Fruit fly (Drosophila melanogaster): ENCODE results near the gene twin.

twin gene

dm6 chr3R:24226744-24227143 is 5.0 kb upstream of the twin start, which contains the start of the genes Spps and CG13609 (continued):
- TF ChIP-seq wor (GFP tag; IDR thresholded peaks at IDR 0.05): no peak
- no peak for TF ChIP-seq CG1233 (GFP tag; optimal IDR thresholded peaks at IDR 0.05)
- peak; percentile 65 for TF ChIP-seq CG13624 (GFP tag; optimal IDR thresholded peaks at IDR 0.05)
- TF ChIP-seq gsb-n (tag; optimal IDR thresholded peaks at IDR 0.05): no peak
- peak; percentile 9 for TF ChIP-seq CG8290 (GFP tag; optimal IDR thresholded peaks at IDR 0.05)
- peak in 1 of 2 experiments; percentile 74 for TF ChIP-seq CG8290 (tag; optimal IDR thresholded peaks at IDR 0.05)
- TF ChIP-seq CG12299 (tag; optimal IDR thresholded peaks at IDR 0.05): no peak
- 0 out of 2 replicates have a peak, but pooled peaks have one; percentile 27 for TF ChIP-seq CG32532 (GFP tag; IDR thresholded peaks at IDR 0.05)
- no peak for TF ChIP-seq PHDP (tag; optimal IDR thresholded peaks at IDR 0.05)
- no peak for TF ChIP-seq CG10366 (GFP tag; IDR thresholded peaks at IDR 0.05)
- peak; percentile 94 for TF ChIP-seq nerfin-2 (GFP tag; IDR thresholded peaks at IDR 0.05; ENCODE audit: partially characterized antibody)
- TF ChIP-seq CG1832 (GFP tag; optimal IDR thresholded peaks at IDR 0.05): no peak
- no peak for TF ChIP-seq fru (optimal IDR thresholded peaks at IDR 0.05)
- peak; percentile 10 for TF ChIP-seq nom (GFP tag; optimal IDR thresholded peaks at IDR 0.05)
- peak; percentile 74 for TF ChIP-seq CG7928 (GFP tag; optimal IDR thresholded peaks at IDR 0.05)
- no peak for TF ChIP-seq CG11093 (GFP tag; IDR thresholded peaks at IDR 0.05)
- no peak for TF ChIP-seq psq (GFP tag; optimal IDR thresholded peaks at IDR 0.05)
- TF ChIP-seq CG14965 (GFP tag; optimal IDR thresholded peaks at IDR 0.05; ENCODE audit: borderline replicate concordance): no peak
- TF ChIP-seq CG17328 (GFP tag; IDR thresholded peaks at IDR 0.05): 0 out of 2 replicates have a peak, but pooled peaks have one; percentile 13
- TF ChIP-seq CG6254 (GFP tag; optimal IDR thresholded peaks at IDR 0.05): no peak
- TF ChIP-seq kah (GFP tag; optimal IDR thresholded peaks at IDR 0.05): no peak
- no peak for TF ChIP-seq CG18011 (GFP tag; optimal IDR thresholded peaks at IDR 0.05)
- TF ChIP-seq MESR4 (GFP tag; optimal IDR thresholded peaks at IDR 0.05): peak; percentile 87
- no peak for TF ChIP-seq ATbp (GFP tag; optimal IDR thresholded peaks at IDR 0.05)
- TF ChIP-seq CG14667 (GFP tag; IDR thresholded peaks at IDR 0.05): no peak
- no peak for TF ChIP-seq Meics (GFP tag; optimal IDR thresholded peaks at IDR 0.05)
- peak; percentile 19 for TF ChIP-seq zfh2 (GFP tag; optimal IDR thresholded peaks at IDR 0.05)
- no peak for TF ChIP-seq odd (GFP tag; optimal IDR thresholded peaks at IDR 0.05)
- no peak for TF ChIP-seq CG2889 (GFP tag; IDR thresholded peaks at IDR 0.05)
- peak in 1 of 2 experiments; percentile 12 for TF ChIP-seq Pdp1 (GFP tag; optimal IDR thresholded peaks at IDR 0.05)
- peak; percentile 65 for TF ChIP-seq phol (tag; optimal IDR thresholded peaks at IDR 0.05)
- TF ChIP-seq bbx (GFP tag; IDR thresholded peaks at IDR 0.05; ENCODE audit: partially characterized antibody): peak; percentile 98
- peak; percentile 83 for TF ChIP-seq unc-4 (GFP tag; IDR thresholded peaks at IDR 0.05; ENCODE audit: partially characterized antibody)
- TF ChIP-seq B-H2 (GFP tag; optimal IDR thresholded peaks at IDR 0.05): peak; percentile 59
- TF ChIP-seq Hey (tag; optimal IDR thresholded peaks at IDR 0.05): no peak
- TF ChIP-seq CG9876 (GFP tag; optimal IDR thresholded peaks at IDR 0.05): no peak
- TF ChIP-seq CG9437 (GFP tag; optimal IDR thresholded peaks at IDR 0.05): no peak
- TF ChIP-seq lmd (GFP tag; IDR thresholded peaks at IDR 0.05): no peak
- peak; percentile 26 for TF ChIP-seq ftz-f1 (GFP tag; optimal IDR thresholded peaks at IDR 0.05)
- no peak for TF ChIP-seq fd96Cb (tag; optimal IDR thresholded peaks at IDR 0.05)
- TF ChIP-seq NFAT (GFP tag; IDR thresholded peaks at IDR 0.05): no peak
- TF ChIP-seq CG7786 (GFP tag; optimal IDR thresholded peaks at IDR 0.05): no peak
- peak; percentile 97 for TF ChIP-seq Blimp-1 (GFP tag; optimal IDR thresholded peaks at IDR 0.05)
- TF ChIP-seq Fer3 (tag; optimal IDR thresholded peaks at IDR 0.05): no peak
- no peak for TF ChIP-seq Hmx (GFP tag; optimal IDR thresholded peaks at IDR 0.05)
- TF ChIP-seq Dbx (GFP tag; IDR thresholded peaks at IDR 0.05): 0 out of 3 replicates have a peak, but pooled peaks have one; percentile 53
- no peak for TF ChIP-seq CG31365 (tag; optimal IDR thresholded peaks at IDR 0.05)
- no peak for TF ChIP-seq CG1602 (GFP tag; optimal IDR thresholded peaks at IDR 0.05)
- peak; percentile 95 for TF ChIP-seq hbn (GFP tag; IDR thresholded peaks at IDR 0.05; ENCODE audit: partially characterized antibody)
- peak; percentile 87 for TF ChIP-seq Med (GFP tag)
- TF ChIP-seq CG7271 (tag; optimal IDR thresholded peaks at IDR 0.05): no peak
